Worm (Caenorhabditis elegans): ENCODE data around the gene C40A11.7.

DNA sequence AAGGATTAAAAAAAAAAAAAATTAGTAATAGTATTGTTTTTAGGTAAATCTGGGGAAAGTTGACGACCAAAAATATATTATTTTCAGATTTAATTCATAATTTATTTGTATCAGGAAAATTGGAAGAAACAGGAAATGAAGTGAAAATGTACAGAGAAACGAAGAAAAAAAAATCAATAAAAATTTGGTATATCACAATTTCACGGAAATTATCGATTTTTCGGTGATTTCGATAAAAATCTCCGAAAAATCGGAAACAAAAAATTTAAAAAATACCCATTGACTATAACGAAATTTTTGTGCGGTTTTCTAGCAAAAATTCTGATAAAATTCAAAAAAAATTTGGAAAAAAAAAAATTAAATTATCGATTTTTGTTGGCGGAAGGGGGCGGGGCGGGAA lies 41.9 kb upstream of the C40A11.7 start:
- TF ChIP-seq lin-13 (GFP tag; optimal IDR thresholded peaks at IDR 0.05) (no peak), nhr-11 (tag; optimal IDR thresholded peaks at IDR 0.05) (no peak), nhr-71 (tag; optimal IDR thresholded peaks at IDR 0.05) (no peak), nhr-12 (tag; optimal IDR thresholded peaks at IDR 0.05) (no peak), rnt-1 (tag; optimal IDR thresholded peaks at IDR 0.05) (no peak), blmp-1 (tag; optimal IDR thresholded peaks at IDR 0.05) (no peak)
